Worm (Caenorhabditis elegans): Measurements from ENCODE around the gene R06F6.14.
A peak's percentile ranks its signal among the peaks of the same experiment; 100 is the strongest.

Gene R06F6.14

ce11 chrII:10808708-10809343 is at the start of gene R06F6.14:
Gene R06F6.14 (plus strand): TSS chrII:10809293.
- TF ChIP-seq ceh-45 (GFP tag; IDR thresholded peaks at IDR 0.05) (no peak), lim-6 (tag; optimal IDR thresholded peaks at IDR 0.05) (no peak), ceh-6 (GFP tag; optimal IDR thresholded peaks at IDR 0.05) (no peak), nhr-232 (tag; optimal IDR thresholded peaks at IDR 0.05) (no peak), dve-1 (tag; optimal IDR thresholded peaks at IDR 0.05) (no peak), unc-42 (tag; optimal IDR thresholded peaks at IDR 0.05) (no peak), K02D7.2 (tag; optimal IDR thresholded peaks at IDR 0.05) (no peak), unc-86 (tag; optimal IDR thresholded peaks at IDR 0.05) (no peak), ref-2 (tag; optimal IDR thresholded peaks at IDR 0.05) (no peak), ceh-48 (tag; optimal IDR thresholded peaks at IDR 0.05) (no peak), eyg-1 (tag; optimal IDR thresholded peaks at IDR 0.05) (no peak), ceh-22 (tag; optimal IDR thresholded peaks at IDR 0.05) (no peak), pros-1 (tag; optimal IDR thresholded peaks at IDR 0.05) (no peak), syd-9 (tag; optimal IDR thresholded peaks at IDR 0.05) (no peak), ceh-18 (tag; optimal IDR thresholded peaks at IDR 0.05) (no peak), hlh-8 (tag; optimal IDR thresholded peaks at IDR 0.05) (no peak), F13H6.1 (tag; optimal IDR thresholded peaks at IDR 0.05) (no peak), sox-4 (tag; optimal IDR thresholded peaks at IDR 0.05) (no peak), ceh-34 (tag; optimal IDR thresholded peaks at IDR 0.05) (no peak), fax-1 (tag; optimal IDR thresholded peaks at IDR 0.05) (no peak)

ce11 chrII:10759425-10759824 is 49.7 kb upstream of the R06F6.14 start:
- TF ChIP-seq lim-6 (tag; optimal IDR thresholded peaks at IDR 0.05), result no peak
- no peak for TF ChIP-seq ref-2 (tag; optimal IDR thresholded peaks at IDR 0.05)
- no peak for TF ChIP-seq F13H6.1 (tag; optimal IDR thresholded peaks at IDR 0.05)
- TF ChIP-seq pat-9 (tag; optimal IDR thresholded peaks at IDR 0.05), result no peak
- TF ChIP-seq ceh-34 (tag; optimal IDR thresholded peaks at IDR 0.05), result no peak
- no peak for TF ChIP-seq hlh-6 (tag; optimal IDR thresholded peaks at IDR 0.05)

- TF ChIP-seq unc-42 (tag; optimal IDR thresholded peaks at IDR 0.05) (peak; percentile 64), unc-55 (GFP tag; optimal IDR thresholded peaks at IDR 0.05) (no peak)
These were observed 48.3 kb upstream of the R06F6.14 start for ce11 chrII:10760801-10761200.

ce11 chrII:10761653-10762052 is 47.4 kb upstream of the R06F6.14 start:
- TF ChIP-seq ceh-22 (tag; optimal IDR thresholded peaks at IDR 0.05) (no peak), fkh-6 (tag; optimal IDR thresholded peaks at IDR 0.05) (peak; percentile 6), ceh-24 (tag; optimal IDR thresholded peaks at IDR 0.05) (no peak), ceh-31 (tag; optimal IDR thresholded peaks at IDR 0.05) (peak; percentile 9), tbx-2 (tag; optimal IDR thresholded peaks at IDR 0.05) (peak; percentile 3), ceh-30 (tag; optimal IDR thresholded peaks at IDR 0.05) (no peak), hlh-8 (tag; optimal IDR thresholded peaks at IDR 0.05) (no peak), ceh-45 (GFP tag; IDR thresholded peaks at IDR 0.05) (no peak), mec-3 (tag; optimal IDR thresholded peaks at IDR 0.05; ENCODE audit: borderline replicate concordance) (no peak), ceh-34 (tag; optimal IDR thresholded peaks at IDR 0.05) (peak; percentile 19), unc-42 (tag; optimal IDR thresholded peaks at IDR 0.05) (peak; percentile 82), ahr-1 (tag; optimal IDR thresholded peaks at IDR 0.05) (no peak), ceh-2 (tag; optimal IDR thresholded peaks at IDR 0.05) (no peak), che-1 (tag; optimal IDR thresholded peaks at IDR 0.05) (no peak), fax-1 (tag; optimal IDR thresholded peaks at IDR 0.05) (no peak)

- TF ChIP-seq zip-5 (tag; optimal IDR thresholded peaks at IDR 0.05) (no peak), ceh-34 (tag; optimal IDR thresholded peaks at IDR 0.05) (peak; percentile 57)
These were observed 43.9 kb upstream of the R06F6.14 start for ce11 chrII:10765238-10765637.

Measured in whole organism, late embryonic.